Fruit fly (Drosophila melanogaster): ENCODE results near the gene Ugt302E1.

The Ugt302E1 gene

dm6 chr3R:11200885-11201421 lies 46.5 kb downstream of the Ugt302E1 start (continued):
- TF ChIP-seq CG14667 (GFP tag; IDR thresholded peaks at IDR 0.05) (no peak), CG13123 (GFP tag; optimal IDR thresholded peaks at IDR 0.05) (no peak), Sry-β (GFP tag; optimal IDR thresholded peaks at IDR 0.05) (no peak), TFAM (GFP tag; optimal IDR thresholded peaks at IDR 0.05) (no peak), Kr (GFP tag; optimal IDR thresholded peaks at IDR 0.05) (no peak), br (optimal IDR thresholded peaks at IDR 0.05) (no peak), CG14710 (tag; optimal IDR thresholded peaks at IDR 0.05) (no peak), otp (GFP tag; IDR thresholded peaks at IDR 0.05) (no peak)
